Fruit fly (Drosophila melanogaster) whole organism, pupa: ENCODE measurements around the gene CG42397.

Experiments used
- CG10348 ChIP-seq: fragments of 200-800 bp; sonication (Bioruptor generic); IDR thresholded peaks from 2 replicates; pipeline ENCODE4 v1.3.6; 2022; ENCODE audit warnings: missing biosample characterization, missing genetic modification characterization
- CG13204 ChIP-seq: fragments of 200-800 bp; sonication (Bioruptor generic); optimal IDR thresholded peaks from 2 replicates; lab custom pipeline; 2018; ENCODE audit warnings: missing biosample characterization, mild to moderate bottlenecking, missing genetic modification characterization, moderate library complexity
- CG14655 ChIP-seq: fragments of 200-800 bp; sonication (Bioruptor generic); optimal IDR thresholded peaks from 3 replicates; lab custom pipeline; 2017; ENCODE audit warnings: mild to moderate bottlenecking, missing biosample characterization, missing genetic modification reagents, missing genetic modification characterization
- CG17806 ChIP-seq: fragments of 200-800 bp; sonication (Bioruptor generic); optimal IDR thresholded peaks from 2 replicates; lab custom pipeline; 2018; ENCODE audit warnings: missing biosample characterization, mild to moderate bottlenecking, missing genetic modification characterization, moderate library complexity
- CG32121 ChIP-seq: fragments of 200-800 bp; sonication (Bioruptor generic); IDR thresholded peaks from 2 replicates; pipeline ENCODE4 v1.3.6; 2022; ENCODE audit warnings: missing biosample characterization, missing genetic modification characterization
- CG8301 ChIP-seq: fragments of 200-800 bp; sonication (Bioruptor generic); optimal IDR thresholded peaks from 2 replicates; lab custom pipeline; 2018; ENCODE audit warnings: missing biosample characterization, mild to moderate bottlenecking, missing genetic modification characterization
- D1 ChIP-seq: fragments of 200-800 bp; sonication (Bioruptor generic); optimal IDR thresholded peaks from 2 replicates; lab custom pipeline; 2018; ENCODE audit warnings: missing biosample characterization, mild to moderate bottlenecking, missing genetic modification characterization, moderate library complexity
- EcR ChIP-seq: fragments of 200-800 bp; sonication (Bioruptor generic); optimal IDR thresholded peaks from 3 replicates; lab custom pipeline; 2019; ENCODE audit warnings: missing biosample characterization, missing genetic modification characterization, mild to moderate bottlenecking, moderate library complexity, missing genetic modification reagents
- Ets98B ChIP-seq: fragments of 200-800 bp; sonication (Bioruptor generic); IDR thresholded peaks from 2 replicates; pipeline ENCODE4 v1.3.6; 2022; ENCODE audit warnings: missing biosample characterization, missing genetic modification characterization
- Pif1A ChIP-seq: fragments of 200-800 bp; sonication (Bioruptor generic); optimal IDR thresholded peaks from 3 replicates; lab custom pipeline; 2016; ENCODE audit warnings: missing biosample characterization, missing genetic modification characterization
- fd96Ca ChIP-seq: fragments of 200-800 bp; sonication (Bioruptor generic); IDR thresholded peaks from 3 replicates; pipeline ENCODE4 v1.3.6; 2022; ENCODE audit warnings: missing biosample characterization, missing genetic modification characterization
- rn ChIP-seq: fragments of 200-800 bp; sonication (Bioruptor generic); IDR thresholded peaks from 2 replicates; pipeline ENCODE4 v1.3.6; 2022; ENCODE audit warnings: missing biosample characterization, missing genetic modification characterization

- TF ChIP-seq CG8301 (no peak), Pif1A (GFP tag; lab: Kevin White, UChicago) (no peak), EcR (GFP tag; lab: Kevin White, UChicago) (peak; percentile 1), rn (GFP tag; lab: Robert Waterston, UW) (no peak), fd96Ca (GFP tag; lab: Robert Waterston, UW) (no peak), CG17806 (tag; lab: Kevin White, UChicago) (no peak), CG10348 (GFP tag; lab: Robert Waterston, UW) (no peak), CG14655 (GFP tag; lab: Kevin White, UChicago) (no peak), CG13204 (GFP tag; lab: Kevin White, UChicago) (no peak), CG32121 (GFP tag; lab: Robert Waterston, UW) (no peak), D1 (tag; lab: Kevin White, UChicago) (no peak), Ets98B (GFP tag; lab: Robert Waterston, UW) (no peak)
Measured at dm6 chr3L:12014272-12014671, 40.7 kb upstream of the CG42397 start.
